Fruit fly (Drosophila melanogaster): ENCODE results near the gene CG11977.

DNA sequence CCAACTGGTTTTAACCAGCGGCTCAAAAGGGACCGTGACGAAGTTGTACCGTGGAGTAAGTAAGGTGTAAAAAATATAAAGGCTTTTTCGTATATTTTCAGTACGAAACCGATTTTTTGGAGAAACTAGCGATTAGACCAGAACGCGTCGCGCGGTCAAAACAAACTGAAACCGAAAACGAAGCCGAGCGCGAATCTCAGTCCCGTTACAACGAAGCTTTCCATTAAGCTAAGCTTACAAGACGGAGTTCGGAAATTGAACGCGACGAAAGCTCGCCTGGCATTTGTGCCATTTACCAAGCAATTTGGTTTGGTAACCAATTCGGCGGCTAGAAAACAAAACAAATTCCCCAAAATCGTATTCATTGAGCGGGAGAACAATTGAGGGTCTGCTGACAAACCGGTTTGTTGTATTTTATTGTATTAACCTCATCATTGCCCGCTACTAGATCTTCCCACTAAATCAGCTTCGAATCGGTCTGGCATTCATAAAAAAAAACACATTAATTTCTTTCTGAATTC lies 4.3 kb downstream of the CG11977 start:
- no peak for TF ChIP-seq CG8478 (optimal IDR thresholded peaks at IDR 0.05)
- TF ChIP-seq usp (GFP tag; optimal IDR thresholded peaks at IDR 0.05), result no peak
- no peak for TF ChIP-seq pan (optimal IDR thresholded peaks at IDR 0.05)
- TF ChIP-seq psq (optimal IDR thresholded peaks at IDR 0.05), result no peak
- no peak for TF ChIP-seq EcR (GFP tag; optimal IDR thresholded peaks at IDR 0.05)
